Worm (Caenorhabditis elegans) whole organism, dauer: ENCODE data around the gene fbxa-128.

Experiments
- unc-62 ChIP-seq: sonication (generic microtip); optimal IDR thresholded peaks from 2 replicates; lab custom pipeline; 2017; ENCODE audit warnings: missing biosample characterization, missing genetic modification reagents, missing genetic modification characterization

fbxa-128 gene

ce11 chrIII:11123844-11124243 lies 15.1 kb downstream of the fbxa-128 start:
- no peak for TF ChIP-seq unc-62 (GFP tag; lab: Kevin White, UChicago)

ce11 chrIII:11119176-11119853 lies 19.6 kb downstream of the fbxa-128 start, which contains the start of the genes sup-35 and Y48A6C.4:
sup-35 (minus strand) TSS chrIII:11119226.
Y48A6C.4 (plus strand) TSS chrIII:11119803.
- TF ChIP-seq unc-62 (GFP tag; lab: Kevin White, UChicago) = no peak

- no peak for TF ChIP-seq unc-62 (GFP tag; lab: Kevin White, UChicago)
Measured at ce11 chrIII:11115956-11116355, 23.0 kb downstream of the fbxa-128 start.

DNA sequence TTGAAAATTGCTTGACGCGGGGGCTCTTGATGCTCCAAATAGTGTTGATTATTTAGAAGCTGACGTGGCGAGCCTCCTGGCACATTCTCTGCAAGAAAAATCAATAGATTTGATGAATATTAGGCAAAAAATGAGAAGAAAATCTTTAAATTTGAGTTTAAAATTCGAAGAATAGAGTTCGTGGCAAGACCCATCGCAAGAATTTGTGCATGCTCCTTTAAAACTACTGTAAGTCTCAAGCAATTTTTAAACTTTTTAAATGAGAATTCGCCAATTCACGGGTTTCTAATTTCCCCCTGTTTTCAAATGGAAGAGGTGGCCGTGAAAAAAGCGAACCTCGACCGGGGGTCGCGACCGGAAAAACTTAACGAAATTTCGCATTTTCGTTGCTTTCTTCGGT lies 25.1 kb downstream of the fbxa-128 start:
- TF ChIP-seq unc-62 (GFP tag; lab: Kevin White, UChicago) = no peak

ce11 chrIII:11112718-11113117 lies 26.2 kb downstream of the fbxa-128 start:
- no peak for TF ChIP-seq unc-62 (GFP tag; lab: Kevin White, UChicago)

ce11 chrIII:11110756-11111155 lies 28.2 kb downstream of the fbxa-128 start:
- no peak for TF ChIP-seq unc-62 (GFP tag; lab: Kevin White, UChicago)

- TF ChIP-seq unc-62 (GFP tag; lab: Kevin White, UChicago) = no peak
Measured at ce11 chrIII:11107327-11107726, 31.6 kb downstream of the fbxa-128 start.

DNA sequence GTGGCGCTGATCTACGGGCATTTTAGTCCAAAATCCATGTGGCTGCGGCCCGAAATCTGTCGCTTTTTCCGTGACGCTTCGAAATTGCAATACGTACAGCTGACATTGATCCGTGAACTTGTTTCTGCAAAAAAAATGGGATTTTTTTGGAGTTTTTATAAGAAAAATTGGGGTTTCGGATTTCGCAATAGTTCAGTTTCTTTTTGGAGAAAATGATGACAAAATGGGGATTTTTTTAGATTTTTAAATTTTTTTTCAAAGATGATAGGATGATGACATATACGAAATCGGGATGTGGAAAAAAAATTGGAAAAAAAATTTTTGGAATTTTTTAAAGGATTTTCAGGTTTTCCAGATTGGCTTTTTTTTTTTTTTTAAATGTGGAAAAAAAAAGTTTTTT lies 37.7 kb downstream of the fbxa-128 start:
- TF ChIP-seq unc-62 (GFP tag; lab: Kevin White, UChicago) = no peak

DNA sequence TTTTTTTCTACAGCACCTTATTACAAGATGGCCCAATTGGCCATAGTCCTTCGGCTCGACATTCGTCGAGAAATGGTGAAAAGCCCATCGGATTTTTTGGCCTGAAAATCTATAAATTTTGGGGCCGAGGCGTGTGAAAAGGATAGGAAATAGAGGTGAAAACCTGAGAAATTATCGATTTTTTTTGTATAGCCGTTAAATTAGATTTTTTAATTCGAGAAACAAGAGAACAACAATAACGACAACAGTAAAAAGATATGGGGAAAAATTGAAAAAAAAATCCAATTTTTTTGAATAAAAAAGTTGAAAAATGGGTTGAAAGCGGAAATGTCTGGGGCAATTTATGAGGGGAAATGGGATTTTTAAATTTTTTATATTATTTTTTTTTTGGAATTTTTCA lies 39.0 kb downstream of the fbxa-128 start, which contains the start of gene hmt-1:
TSS of gene hmt-1 (minus strand) at position 101 of the 400 bp plus-strand sequence.
- no peak for TF ChIP-seq unc-62 (GFP tag; lab: Kevin White, UChicago)

DNA sequence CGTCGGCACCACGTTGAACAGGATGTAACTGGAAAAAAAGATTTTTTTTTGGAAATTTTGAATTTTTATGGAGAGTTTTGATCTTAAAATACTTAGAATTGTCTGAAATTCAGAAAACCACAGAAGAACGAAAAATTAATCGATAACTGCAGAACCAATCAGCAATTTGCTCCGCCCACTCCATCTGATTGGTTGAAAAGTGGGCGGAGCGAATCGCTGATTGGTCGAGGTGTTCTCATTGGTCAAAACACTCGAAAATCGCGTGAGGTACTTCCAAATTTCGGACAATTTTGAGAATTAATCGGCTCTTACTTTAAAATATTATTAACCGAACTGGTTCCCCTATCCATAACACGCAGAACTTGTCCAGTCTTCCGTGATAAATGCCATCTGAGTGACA lies 43.2 kb downstream of the fbxa-128 start:
- no peak for TF ChIP-seq unc-62 (GFP tag; lab: Kevin White, UChicago)

- TF ChIP-seq unc-62 (GFP tag; lab: Kevin White, UChicago) = no peak
Measured at ce11 chrIII:11093489-11093888, 45.4 kb downstream of the fbxa-128 start.

DNA sequence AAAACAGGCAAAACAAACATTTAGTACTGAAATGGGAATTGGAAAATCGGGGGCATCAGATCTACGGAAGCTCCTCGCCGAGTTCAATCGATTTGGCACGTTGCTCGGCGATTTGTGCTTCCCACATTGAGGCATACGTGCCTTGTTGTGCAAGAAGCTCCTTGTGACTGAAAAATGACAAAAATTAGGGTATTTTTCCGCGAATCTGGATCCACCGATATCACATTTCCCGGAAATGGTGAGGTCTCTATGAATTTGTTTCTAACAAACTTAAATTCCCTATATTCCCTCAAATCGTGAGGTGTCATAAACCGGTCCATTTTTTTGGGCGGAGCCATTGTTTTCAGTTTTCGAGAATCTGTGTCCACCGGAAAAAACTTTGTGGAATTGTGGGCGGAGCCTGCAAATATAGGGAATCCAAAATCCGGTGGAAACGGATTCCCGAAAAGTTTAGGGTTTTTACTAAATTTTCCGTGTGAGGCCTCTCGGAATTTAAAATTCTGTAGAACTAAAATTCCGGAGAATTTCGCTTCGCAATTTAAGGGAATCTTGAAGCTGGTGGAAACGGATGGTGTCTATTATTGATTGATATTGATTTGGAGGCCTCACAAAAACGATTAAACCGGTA lies 47.1 kb downstream of the fbxa-128 start:
- no peak for TF ChIP-seq unc-62 (GFP tag; lab: Kevin White, UChicago)

ce11 chrIII:11090870-11091386 lies 48.0 kb downstream of the fbxa-128 start:
- no peak for TF ChIP-seq unc-62 (GFP tag; lab: Kevin White, UChicago)

ce11 chrIII:11090112-11090648 lies 48.7 kb downstream of the fbxa-128 start:
- TF ChIP-seq unc-62 (GFP tag; lab: Kevin White, UChicago) = no peak

DNA sequence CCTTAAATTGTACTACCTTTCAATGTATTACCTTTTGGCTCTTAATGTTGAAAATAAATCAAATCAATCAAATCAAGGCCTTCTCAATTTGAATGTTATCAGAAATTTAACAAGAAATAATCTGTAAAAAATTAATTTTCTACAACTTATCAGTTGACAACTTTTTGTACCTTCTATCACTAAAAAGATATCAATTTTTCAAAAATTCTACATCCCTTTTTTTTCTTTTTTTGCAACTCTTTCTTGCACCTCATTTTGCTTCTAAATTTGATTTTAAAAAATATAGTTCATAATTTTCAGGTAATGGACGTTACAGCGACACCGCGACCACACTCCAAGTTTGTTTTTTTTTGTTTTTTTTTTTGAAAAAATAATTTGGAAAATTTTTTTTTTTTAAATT lies 50.7 kb downstream of the fbxa-128 start, which contains the start of gene W09D6.5:
TSS of gene W09D6.5 (plus strand) at position 301 of the 400 bp plus-strand sequence.
- TF ChIP-seq unc-62 (GFP tag; lab: Kevin White, UChicago) = no peak

- TF ChIP-seq unc-62 (GFP tag; lab: Kevin White, UChicago) = no peak
Measured at ce11 chrIII:11087442-11087841, 51.5 kb downstream of the fbxa-128 start.
